Worm (Caenorhabditis elegans) whole organism, young adult: ENCODE results near the gene R13H7.2.

Experiments used
- C17E4.6 ChIP-seq: fragments of 200-800 bp; sonication (Bioruptor generic); IDR thresholded peaks from 2 replicates; pipeline ENCODE4 v1.3.6; 2022; ENCODE audit warnings: missing genetic modification reagents, missing genetic modification characterization, missing compliant biosample characterization
- D2030.7 ChIP-seq: fragments of 200-800 bp; sonication (Bioruptor generic); IDR thresholded peaks from 2 replicates; pipeline ENCODE4 v1.3.6; 2022; ENCODE audit warnings: missing genetic modification reagents, missing genetic modification characterization, missing compliant biosample characterization
- F22D6.2 ChIP-seq: sonication (generic microtip); optimal IDR thresholded peaks from 2 replicates; lab custom pipeline; 2016; ENCODE audit warnings: mild to moderate bottlenecking, missing genetic modification characterization, missing compliant biosample characterization
- F23B12.7 ChIP-seq: sonication (generic microtip); optimal IDR thresholded peaks from 2 replicates; lab custom pipeline; 2017; ENCODE audit warnings: missing genetic modification characterization, mild to moderate bottlenecking, missing compliant biosample characterization, antibody characterized with exemption, moderate library complexity; ENCODE audit not compliant: insufficient read depth
- F33H1.4 ChIP-seq: fragments of 200-800 bp; sonication (Bioruptor generic); IDR thresholded peaks from 2 replicates; pipeline ENCODE4 v1.3.6; 2022; ENCODE audit warnings: missing genetic modification reagents, missing genetic modification characterization, missing compliant biosample characterization
- F49E8.2 ChIP-seq: sonication (generic microtip); optimal IDR thresholded peaks from 3 replicates; lab custom pipeline; 2017; ENCODE audit warnings: missing genetic modification characterization, mild to moderate bottlenecking, missing compliant biosample characterization, antibody characterized with exemption, moderate library complexity; ENCODE audit not compliant: insufficient read depth
- F52B5.7 ChIP-seq: sonication (generic microtip); optimal IDR thresholded peaks from 2 replicates; lab custom pipeline; 2016; ENCODE audit warnings: mild to moderate bottlenecking, missing genetic modification characterization, missing compliant biosample characterization
- F55B11.4 ChIP-seq: sonication (generic microtip); optimal IDR thresholded peaks from 2 replicates; lab custom pipeline; 2016; ENCODE audit warnings: missing compliant biosample characterization, missing genetic modification characterization, borderline replicate concordance; ENCODE audit not compliant: insufficient read depth
- F57C9.4 ChIP-seq: sonication (generic microtip); optimal IDR thresholded peaks from 2 replicates; lab custom pipeline; 2017; ENCODE audit warnings: mild to moderate bottlenecking, missing genetic modification characterization, missing compliant biosample characterization
- ama-1 ChIP-seq, 3 experiments: fragments of 150-350 bp in 1 of 3; sonication (generic microtip) in 2 of 3; optimal IDR thresholded peaks; 2 replicates each; lab custom pipeline; 2014 to 2018; ENCODE audit warnings: missing biosample characterization in 2 of 3, missing genetic modification characterization in 2 of 3, missing genetic modification reagents in 2 of 3
- aptf-3 ChIP-seq: fragments of 200-800 bp; sonication (Bioruptor generic); IDR thresholded peaks from 2 replicates; pipeline ENCODE4 v1.3.6; 2022; ENCODE audit warnings: missing genetic modification characterization, missing compliant biosample characterization
- athp-1 ChIP-seq: sonication (generic microtip); optimal IDR thresholded peaks from 2 replicates; lab custom pipeline; 2017; ENCODE audit warnings: mild to moderate bottlenecking, missing genetic modification characterization, missing compliant biosample characterization
- bed-1 ChIP-seq: fragments of 200-800 bp; sonication (Bioruptor generic); IDR thresholded peaks from 2 replicates; pipeline ENCODE4 v1.3.6; 2022; ENCODE audit warnings: missing genetic modification reagents, missing genetic modification characterization, missing compliant biosample characterization
- cebp-2 ChIP-seq: fragments of 200-800 bp; sonication (Bioruptor generic); IDR thresholded peaks from 2 replicates; pipeline ENCODE4 v1.3.6; 2022; ENCODE audit warnings: missing genetic modification characterization, missing compliant biosample characterization
- ceh-58 ChIP-seq: fragments of 200-800 bp; sonication (Bioruptor generic); IDR thresholded peaks from 2 replicates; pipeline ENCODE4 v1.3.6; 2022; ENCODE audit warnings: missing genetic modification characterization, missing compliant biosample characterization
- ceh-79 ChIP-seq: sonication (generic microtip); optimal IDR thresholded peaks from 2 replicates; lab custom pipeline; 2017; ENCODE audit warnings: mild to moderate bottlenecking, missing genetic modification characterization, missing compliant biosample characterization
- ceh-91 ChIP-seq: fragments of 200-800 bp; sonication (Bioruptor generic); IDR thresholded peaks from 2 replicates; pipeline ENCODE4 v1.3.6; 2022; ENCODE audit warnings: missing genetic modification reagents, missing genetic modification characterization, missing compliant biosample characterization
- dpff-1 ChIP-seq: sonication (generic microtip); optimal IDR thresholded peaks from 2 replicates; lab custom pipeline; 2017; ENCODE audit warnings: mild to moderate bottlenecking, missing genetic modification characterization, missing compliant biosample characterization
- dpl-1 ChIP-seq: fragments of 150-350 bp; optimal IDR thresholded peaks from 2 replicates; lab custom pipeline; 2014; ENCODE audit warnings: missing biosample characterization, missing genetic modification reagents, missing genetic modification characterization
- efl-1 ChIP-seq: fragments of 150-350 bp; optimal IDR thresholded peaks from 2 replicates; lab custom pipeline; 2014; ENCODE audit warnings: missing biosample characterization, missing genetic modification reagents, missing genetic modification characterization
- egrh-3 ChIP-seq: fragments of 200-800 bp; sonication (Bioruptor generic); IDR thresholded peaks from 2 replicates; pipeline ENCODE4 v1.3.6; 2022; ENCODE audit warnings: missing genetic modification reagents, missing genetic modification characterization, missing compliant biosample characterization
- ekl-4 ChIP-seq: fragments of 200-800 bp; sonication (Bioruptor generic); IDR thresholded peaks from 2 replicates; pipeline ENCODE4 v1.3.6; 2022; ENCODE audit warnings: missing genetic modification reagents, missing genetic modification characterization, missing compliant biosample characterization
- ets-4 ChIP-seq: fragments of 200-800 bp; sonication (Bioruptor generic); optimal IDR thresholded peaks from 2 replicates; lab custom pipeline; 2018; ENCODE audit warnings: mild to moderate bottlenecking, missing genetic modification characterization, missing compliant biosample characterization
- fkh-3 ChIP-seq: sonication (generic microtip); optimal IDR thresholded peaks from 2 replicates; lab custom pipeline; 2016; ENCODE audit warnings: mild to moderate bottlenecking, missing genetic modification characterization, missing compliant biosample characterization
- him-1 ChIP-seq: sonication (generic microtip); optimal IDR thresholded peaks from 2 replicates; lab custom pipeline; 2016; ENCODE audit warnings: missing genotype, missing genetic modification reagents, missing genetic modification characterization, missing compliant biosample characterization
- hmg-1.2 ChIP-seq: fragments of 200-800 bp; sonication (Bioruptor generic); IDR thresholded peaks from 2 replicates; pipeline ENCODE4 v1.3.6; 2022; ENCODE audit warnings: missing genetic modification reagents, missing genetic modification characterization, missing compliant biosample characterization
- lag-1 ChIP-seq: fragments of 200-800 bp; sonication (Bioruptor generic); IDR thresholded peaks from 2 replicates; pipeline ENCODE4 v1.3.6; 2022; ENCODE audit warnings: missing genetic modification reagents, missing genetic modification characterization, missing compliant biosample characterization
- lin-35 ChIP-seq, 3 experiments: fragments of 150-350 bp in 2 of 3; sonication (generic microtip) in 1 of 3; optimal IDR thresholded peaks; 2 replicates each; lab custom pipeline; 2014 to 2018; ENCODE audit warnings: missing biosample characterization in 3 of 3, missing genetic modification characterization in 3 of 3, missing genetic modification reagents in 3 of 3
- lsl-1 ChIP-seq: fragments of 200-800 bp; sonication (Bioruptor generic); optimal IDR thresholded peaks from 2 replicates; lab custom pipeline; 2018; ENCODE audit warnings: mild to moderate bottlenecking, missing genetic modification characterization, moderate library complexity, missing compliant biosample characterization
- madf-6 ChIP-seq: fragments of 200-800 bp; sonication (Bioruptor generic); IDR thresholded peaks from 2 replicates; pipeline ENCODE4 v1.3.6; 2022; ENCODE audit warnings: missing genetic modification reagents, missing genetic modification characterization, missing compliant biosample characterization
- madf-8 ChIP-seq: fragments of 200-800 bp; sonication (Bioruptor generic); conservative IDR thresholded peaks from 2 replicates; pipeline ENCODE4 v1.3.6; 2022; ENCODE audit warnings: missing genetic modification reagents, missing genetic modification characterization, missing compliant biosample characterization
- mcd-1 ChIP-seq: fragments of 200-800 bp; sonication (Bioruptor generic); IDR thresholded peaks from 2 replicates; pipeline ENCODE4 v1.3.6; 2022; ENCODE audit warnings: missing genetic modification reagents, missing genetic modification characterization, missing compliant biosample characterization
- mes-4 ChIP-seq: sonication (generic microtip); optimal IDR thresholded peaks from 2 replicates; lab custom pipeline; 2016; ENCODE audit warnings: missing genotype, missing genetic modification characterization, missing compliant biosample characterization
- nfya-1 ChIP-seq: sonication (generic microtip); optimal IDR thresholded peaks from 2 replicates; lab custom pipeline; 2017; ENCODE audit warnings: antibody characterized with exemption, missing compliant biosample characterization, missing genetic modification characterization, borderline replicate concordance; ENCODE audit not compliant: insufficient read depth
- nhr-179 ChIP-seq: sonication (generic microtip); optimal IDR thresholded peaks from 2 replicates; lab custom pipeline; 2016; ENCODE audit warnings: mild to moderate bottlenecking, missing genetic modification characterization, missing compliant biosample characterization
- snpc-1.1 ChIP-seq: sonication (generic microtip); optimal IDR thresholded peaks from 2 replicates; lab custom pipeline; 2017; ENCODE audit warnings: missing genetic modification characterization, mild to moderate bottlenecking, missing compliant biosample characterization, antibody characterized with exemption, moderate library complexity, missing genotype, missing genetic modification reagents; ENCODE audit not compliant: insufficient read depth
- snpc-3.4 ChIP-seq: sonication (generic microtip); optimal IDR thresholded peaks from 2 replicates; lab custom pipeline; 2017; ENCODE audit warnings: missing genetic modification characterization, mild to moderate bottlenecking, missing compliant biosample characterization, antibody characterized with exemption, moderate library complexity, missing genotype, missing genetic modification reagents
- snpc-4 ChIP-seq, 5 experiments: fragments of 150-350 bp in 1 of 5; sonication (generic microtip) in 4 of 5; optimal IDR thresholded peaks; 2 replicates each; lab custom pipeline; 2014 to 2018; ENCODE audit warnings: missing genetic modification characterization in 5 of 5, missing biosample characterization in 3 of 5, antibody characterized with exemption in 2 of 5, mild to moderate bottlenecking in 2 of 5, missing compliant biosample characterization in 2 of 5, missing genotype in 2 of 5, moderate library complexity in 2 of 5, missing genetic modification reagents in 1 of 5
- somi-1 ChIP-seq: fragments of 200-800 bp; sonication (Bioruptor generic); optimal IDR thresholded peaks from 2 replicates; lab custom pipeline; 2018; ENCODE audit warnings: mild to moderate bottlenecking, missing genetic modification characterization, missing compliant biosample characterization
- tbp1 ChIP-seq: fragments of 200-800 bp; sonication (Bioruptor generic); optimal IDR thresholded peaks from 2 replicates; lab custom pipeline; 2018; ENCODE audit warnings: mild to moderate bottlenecking, missing genetic modification characterization, missing compliant biosample characterization
- unc-62 ChIP-seq: fragments of 150-350 bp; optimal IDR thresholded peaks from 2 replicates; lab custom pipeline; 2014; ENCODE audit warnings: missing biosample characterization, missing genetic modification reagents, missing genetic modification characterization
- xnd-1 ChIP-seq: sonication (generic microtip); optimal IDR thresholded peaks from 2 replicates; lab custom pipeline; 2016; ENCODE audit warnings: missing genotype, missing genetic modification reagents, missing genetic modification characterization, missing compliant biosample characterization
- zim-3 ChIP-seq: sonication (generic microtip); optimal IDR thresholded peaks from 2 replicates; lab custom pipeline; 2017; ENCODE audit warnings: mild to moderate bottlenecking, missing genetic modification characterization, moderate library complexity, missing compliant biosample characterization
- ztf-26 ChIP-seq: sonication (generic microtip); optimal IDR thresholded peaks from 2 replicates; lab custom pipeline; 2017; ENCODE audit warnings: missing genetic modification characterization, missing compliant biosample characterization

Gene R13H7.2

DNA sequence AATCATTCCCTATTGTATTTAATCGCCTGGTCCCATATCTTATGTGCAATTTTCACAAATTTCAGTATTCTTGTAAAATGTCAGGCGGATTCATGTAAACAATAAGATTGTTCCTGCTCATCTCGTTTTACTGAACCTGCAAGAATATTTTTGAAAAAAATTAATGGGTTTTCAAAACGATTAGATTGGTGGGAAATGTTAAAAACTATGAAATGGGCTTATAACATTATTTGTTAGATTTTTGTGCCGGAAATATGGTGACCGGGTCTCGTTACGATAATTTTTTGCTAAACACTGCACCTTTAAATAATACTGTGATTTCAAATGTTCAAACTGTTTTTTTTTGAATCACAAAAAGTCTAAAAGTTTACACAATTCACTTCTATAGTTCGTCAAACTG, 46.3 kb upstream of the R13H7.2 start (continued):
- no peak for TF ChIP-seq F52B5.7 (tag; lab: Kevin White, UChicago)
- TF ChIP-seq dpff-1 (tag; lab: Kevin White, UChicago), result no peak
- no peak for TF ChIP-seq aptf-3 (GFP tag; lab: Robert Waterston, UW)
- no peak for TF ChIP-seq ama-1 (optimal IDR thresholded peaks at IDR 0.05; lab: Kevin White, UChicago)
- peak in 1 of 2 experiments; percentile 81 for TF ChIP-seq ama-1 (GFP tag; optimal IDR thresholded peaks at IDR 0.05; lab: Kevin White, UChicago)
- no peak for TF ChIP-seq zim-3
- TF ChIP-seq dpl-1 (GFP tag; lab: Kevin White, UChicago), result no peak
- no peak for TF ChIP-seq nfya-1 (tag; lab: Kevin White, UChicago)
- no peak for TF ChIP-seq mcd-1 (GFP tag; lab: Robert Waterston, UW)
- TF ChIP-seq mes-4 (tag; lab: Kevin White, UChicago), result no peak
- peak; percentile 19 for TF ChIP-seq athp-1 (tag; lab: Kevin White, UChicago)
- TF ChIP-seq madf-8 (GFP tag; lab: Robert Waterston, UW), result peak; percentile 47
- no peak for TF ChIP-seq somi-1 (GFP tag; lab: Kevin White, UChicago)
- peak; percentile 41; the same call in 1 of the 2 replicates for TF ChIP-seq ekl-4 (GFP tag; lab: Robert Waterston, UW)
- no peak for TF ChIP-seq ceh-79
- TF ChIP-seq F57C9.4, result no peak
- TF ChIP-seq unc-62, result no peak
- TF ChIP-seq bed-1 (GFP tag; lab: Robert Waterston, UW), result no peak
- TF ChIP-seq cebp-2 (GFP tag; lab: Robert Waterston, UW), result no peak
- no peak for TF ChIP-seq F55B11.4 (tag; lab: Kevin White, UChicago)
- 0 out of 2 replicates have a peak, but pooled peaks have one; percentile 56 for TF ChIP-seq ceh-58 (GFP tag; lab: Robert Waterston, UW)
- no peak for TF ChIP-seq ets-4 (GFP tag; lab: Kevin White, UChicago)
- TF ChIP-seq hmg-1.2 (GFP tag; lab: Robert Waterston, UW), result no peak
- no peak for TF ChIP-seq lag-1 (GFP tag; lab: Robert Waterston, UW)
- no peak for TF ChIP-seq efl-1
- no peak for TF ChIP-seq F22D6.2 (tag; lab: Kevin White, UChicago)
- peak; percentile 18 for TF ChIP-seq F49E8.2 (tag; lab: Kevin White, UChicago)
- no peak for TF ChIP-seq snpc-3.4
- TF ChIP-seq F23B12.7 (tag; lab: Kevin White, UChicago), result no peak
- no peak for TF ChIP-seq ztf-26 (tag; lab: Kevin White, UChicago)

DNA sequence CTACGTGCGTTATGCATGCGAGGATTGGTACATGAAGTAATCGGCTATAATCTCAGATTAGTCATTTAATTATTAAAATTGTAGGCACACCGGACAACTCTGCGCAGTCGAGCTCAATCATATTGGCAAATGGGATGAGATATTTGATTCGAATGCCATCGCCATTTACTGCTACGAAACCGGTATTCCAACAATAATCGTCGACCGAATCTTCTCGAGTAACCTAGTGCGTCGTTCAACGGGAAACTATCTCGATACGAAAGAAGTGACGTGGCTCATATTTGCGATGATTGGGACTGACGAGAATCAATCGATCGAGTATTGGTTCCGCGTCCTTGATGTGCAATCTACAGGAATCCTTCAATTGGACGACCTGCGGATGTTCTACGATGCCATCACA, 45.4 kb upstream of the R13H7.2 start:
- no peak for TF ChIP-seq tbp1 (GFP tag; lab: Kevin White, UChicago)
- no peak for TF ChIP-seq unc-62
- no peak for TF ChIP-seq egrh-3

- peak in 1 of 3 experiments; percentile 18 for TF ChIP-seq lin-35 (GFP tag; optimal IDR thresholded peaks at IDR 0.05; lab: Kevin White, UChicago)
- TF ChIP-seq snpc-3.4, result peak; percentile 82
- peak; percentile 93 for TF ChIP-seq F33H1.4 (GFP tag; lab: Robert Waterston, UW)
- TF ChIP-seq ceh-91, result peak; percentile 69
- TF ChIP-seq dpl-1 (GFP tag; lab: Kevin White, UChicago), result peak; percentile 57
- peak; percentile 50 for TF ChIP-seq snpc-1.1 (tag; lab: Kevin White, UChicago)
- peak; percentile 95 for TF ChIP-seq madf-8 (GFP tag; lab: Robert Waterston, UW)
- no peak for TF ChIP-seq fkh-3 (tag; lab: Kevin White, UChicago)
- TF ChIP-seq lag-1 (GFP tag; lab: Robert Waterston, UW), result no peak
- TF ChIP-seq lsl-1 (GFP tag; lab: Kevin White, UChicago), result peak; percentile 91
- TF ChIP-seq xnd-1 (tag; lab: Kevin White, UChicago), result peak; percentile 92
- TF ChIP-seq C17E4.6, result 0 out of 2 replicates have a peak, but pooled peaks have one; percentile 39
- TF ChIP-seq nhr-179 (tag; lab: Kevin White, UChicago), result no peak
- no peak for TF ChIP-seq F55B11.4 (tag; lab: Kevin White, UChicago)
- TF ChIP-seq madf-6, result peak; percentile 97
- TF ChIP-seq efl-1, result peak; percentile 94
- peak; percentile 86 for TF ChIP-seq D2030.7
- peak; percentile 61 for TF ChIP-seq snpc-4 (GFP tag; optimal IDR thresholded peaks at IDR 0.05; lab: Kevin White, UChicago)
- peak in 3 of 4 experiments; percentile 70 to 83 (median 77) for TF ChIP-seq snpc-4 (tag; optimal IDR thresholded peaks at IDR 0.05; lab: Kevin White, UChicago)
- TF ChIP-seq him-1, result peak; percentile 11
- TF ChIP-seq F49E8.2 (tag; lab: Kevin White, UChicago), result peak; percentile 9
- TF ChIP-seq, all 124 proteins: peak for 16
Measured at ce11 chrIV:6903575-6903974, 44.4 kb upstream of the R13H7.2 start, which contains the start of gene T22D1.5. Gene T22D1.5 (plus strand): TSS chrIV:6903950.
